Fruit fly (Drosophila melanogaster): ENCODE measurements around the gene CG32110.

Gene CG32110

dm6 chr3L:12813907-12814306 is 5.4 kb downstream of the CG32110 start, which contains the start of the genes Sf3a2 and CG42588 (continued):
- TF ChIP-seq CG9876 (GFP tag; optimal IDR thresholded peaks at IDR 0.05) (no peak), crc (GFP tag; optimal IDR thresholded peaks at IDR 0.05) (no peak), CG3281 (GFP tag; optimal IDR thresholded peaks at IDR 0.05) (no peak), Dip3 (GFP tag; optimal IDR thresholded peaks at IDR 0.05) (peak; percentile 9), caup (GFP tag; optimal IDR thresholded peaks at IDR 0.05; ENCODE audit: severe bottlenecking) (no peak), lab (GFP tag; optimal IDR thresholded peaks at IDR 0.05) (no peak), CG43689 (GFP tag; IDR thresholded peaks at IDR 0.05) (no peak), CG16815 (GFP tag; optimal IDR thresholded peaks at IDR 0.05) (peak; percentile 44), Poxn (GFP tag; IDR thresholded peaks at IDR 0.05) (no peak), CG7786 (GFP tag; optimal IDR thresholded peaks at IDR 0.05) (peak; percentile 2), tin (GFP tag; optimal IDR thresholded peaks at IDR 0.05) (peak; percentile 74), CG10565 (GFP tag; optimal IDR thresholded peaks at IDR 0.05) (no peak), Meics (GFP tag; optimal IDR thresholded peaks at IDR 0.05) (peak; percentile 49), E2f1 (GFP tag; IDR thresholded peaks at IDR 0.05) (peak; percentile 63), CG17829 (tag; optimal IDR thresholded peaks at IDR 0.05) (peak; percentile 83), CG7928 (GFP tag; optimal IDR thresholded peaks at IDR 0.05) (no peak), unc-4 (GFP tag; IDR thresholded peaks at IDR 0.05; ENCODE audit: partially characterized antibody) (peak; percentile 83), HLH4C (GFP tag; IDR thresholded peaks at IDR 0.05; ENCODE audit: partially characterized antibody) (peak; percentile 67), sens (GFP tag) (peak; percentile 93), Xrp1 (GFP tag; IDR thresholded peaks at IDR 0.05) (peak; percentile 73), CG10147 (GFP tag; optimal IDR thresholded peaks at IDR 0.05) (no peak), CG18476 (GFP tag; optimal IDR thresholded peaks at IDR 0.05) (peak; percentile 39), Vsx1 (GFP tag; optimal IDR thresholded peaks at IDR 0.05) (no peak), ase (GFP tag; IDR thresholded peaks at IDR 0.05) (peak; percentile 43; the same call in 1 of the 3 replicates), so (GFP tag; IDR thresholded peaks at IDR 0.05) (no peak), D19A (tag; optimal IDR thresholded peaks at IDR 0.05) (peak; percentile 36), CG1647 (GFP tag; optimal IDR thresholded peaks at IDR 0.05) (no peak), Antp (GFP tag; optimal IDR thresholded peaks at IDR 0.05) (no peak), Med (GFP tag) (peak; percentile 86), CG2120 (GFP tag; optimal IDR thresholded peaks at IDR 0.05) (peak; percentile 82), CG7987 (GFP tag; optimal IDR thresholded peaks at IDR 0.05) (no peak), H2.0 (GFP tag; IDR thresholded peaks at IDR 0.05) (peak; percentile 64), kay (GFP tag; optimal IDR thresholded peaks at IDR 0.05) (peak; percentile 29), Sox100B (GFP tag; optimal IDR thresholded peaks at IDR 0.05) (no peak), GATAe (GFP tag; conservative IDR thresholded peaks at IDR 0.05) (no peak), CG10959 (GFP tag; IDR thresholded peaks at IDR 0.05) (0 out of 2 replicates have a peak, but pooled peaks have one; percentile 26), CG8290 (GFP tag; optimal IDR thresholded peaks at IDR 0.05) (peak; percentile 63), CG8290 (tag; optimal IDR thresholded peaks at IDR 0.05) (no peak), repo (GFP tag; optimal IDR thresholded peaks at IDR 0.05) (no peak), CG18011 (GFP tag; optimal IDR thresholded peaks at IDR 0.05) (peak; percentile 28), Hr51 (GFP tag; optimal IDR thresholded peaks at IDR 0.05) (peak in 1 of 2 experiments; percentile 28), ranshi (GFP tag; IDR thresholded peaks at IDR 0.05) (peak; percentile 68; the same call in 1 of the 2 replicates), vvl (GFP tag; IDR thresholded peaks at IDR 0.05) (peak; percentile 88; the same call in 1 of the 2 replicates), CG3163 (GFP tag; optimal IDR thresholded peaks at IDR 0.05) (no peak), ken (GFP tag; IDR thresholded peaks at IDR 0.05) (peak; percentile 63; the same call in 1 of the 3 replicates), twi (tag; optimal IDR thresholded peaks at IDR 0.05) (no peak), CG1792 (GFP tag; optimal IDR thresholded peaks at IDR 0.05) (peak; percentile 17), NC2α (GFP tag; optimal IDR thresholded peaks at IDR 0.05) (peak; percentile 17), Ets65A (GFP tag) (peak; percentile 96), Dref (GFP tag; IDR thresholded peaks at IDR 0.05) (peak; percentile 61), ewg (GFP tag; optimal IDR thresholded peaks at IDR 0.05) (no peak), aop (GFP tag; IDR thresholded peaks at IDR 0.05) (no peak)

All from whole organism, embryonic.